Worm (Caenorhabditis elegans) whole organism, L2 larva: ENCODE results near the gene C53C11.5.

ENCODE experiments used
- C34F6.9 ChIP-seq: fragments of 150-350 bp; optimal IDR thresholded peaks from 2 replicates; lab custom pipeline; 2014; ENCODE audit warnings: missing biosample characterization, missing genetic modification characterization
- F13H6.1 ChIP-seq: sonication (generic microtip); optimal IDR thresholded peaks from 2 replicates; lab custom pipeline; 2016; ENCODE audit warnings: missing genetic modification characterization, missing compliant biosample characterization
- R02D3.7 ChIP-seq: fragments of 150-350 bp; optimal IDR thresholded peaks from 2 replicates; lab custom pipeline; 2014; ENCODE audit warnings: missing biosample characterization, missing genetic modification characterization
- Y55F3AM.14 ChIP-seq: fragments of 200-800 bp; sonication (Bioruptor generic); optimal IDR thresholded peaks from 2 replicates; lab custom pipeline; 2018; ENCODE audit warnings: mild to moderate bottlenecking, missing genetic modification characterization, missing compliant biosample characterization
- ZK546.5 ChIP-seq: sonication (generic microtip); optimal IDR thresholded peaks from 2 replicates; lab custom pipeline; 2017; ENCODE audit warnings: missing biosample characterization, missing genetic modification characterization
- alr-1 ChIP-seq: fragments of 150-350 bp; optimal IDR thresholded peaks from 2 replicates; lab custom pipeline; 2014; ENCODE audit warnings: missing biosample characterization, missing genetic modification characterization
- aly-2 ChIP-seq: fragments of 150-350 bp; optimal IDR thresholded peaks from 2 replicates; lab custom pipeline; 2014; ENCODE audit warnings: missing biosample characterization, missing genetic modification characterization
- ama-1 ChIP-seq: fragments of 150-350 bp; optimal IDR thresholded peaks from 2 replicates; lab custom pipeline; 2018; ENCODE audit warnings: inconsistent platforms
- ceh-82 ChIP-seq: fragments of 150-350 bp; optimal IDR thresholded peaks from 2 replicates; lab custom pipeline; 2014; ENCODE audit warnings: missing biosample characterization, missing genetic modification characterization
- crh-2 ChIP-seq: sonication (generic microtip); optimal IDR thresholded peaks from 2 replicates; lab custom pipeline; 2017; ENCODE audit warnings: missing biosample characterization, missing genetic modification characterization
- dmd-4 ChIP-seq: sonication (generic microtip); optimal IDR thresholded peaks from 2 replicates; lab custom pipeline; 2017; ENCODE audit warnings: missing biosample characterization, missing genetic modification characterization
- egl-27 ChIP-seq: sonication (generic microtip); optimal IDR thresholded peaks from 3 replicates; lab custom pipeline; 2017; ENCODE audit warnings: missing biosample characterization, missing genetic modification reagents, missing genetic modification characterization
- elt-1 ChIP-seq: fragments of 150-350 bp; optimal IDR thresholded peaks from 2 replicates; lab custom pipeline; 2014; ENCODE audit warnings: missing biosample characterization, missing genetic modification characterization
- fos-1 ChIP-seq: fragments of 150-350 bp; optimal IDR thresholded peaks from 2 replicates; lab custom pipeline; 2014; ENCODE audit warnings: missing biosample characterization, missing genetic modification characterization
- gmeb-1 ChIP-seq: fragments of 150-350 bp; optimal IDR thresholded peaks from 2 replicates; lab custom pipeline; 2014; ENCODE audit warnings: missing biosample characterization, missing genetic modification characterization
- lin-11 ChIP-seq: fragments of 150-350 bp; sonication (generic microtip); optimal IDR thresholded peaks from 2 replicates; lab custom pipeline; 2014; ENCODE audit warnings: missing biosample characterization, missing genetic modification characterization, inconsistent platforms, mixed read lengths
- lin-13 ChIP-seq: fragments of 150-350 bp; optimal IDR thresholded peaks from 2 replicates; lab custom pipeline; 2014; ENCODE audit warnings: missing biosample characterization, missing genetic modification reagents, missing genetic modification characterization
- lin-39 ChIP-seq: fragments of 150-350 bp; optimal IDR thresholded peaks from 2 replicates; lab custom pipeline; 2014; ENCODE audit warnings: missing biosample characterization, missing genetic modification reagents, missing genetic modification characterization
- lsy-2 ChIP-seq, 2 experiments: fragments of 150-350 bp in 1 of 2; sonication (generic microtip) in 1 of 2; optimal IDR thresholded peaks; 2 replicates each; lab custom pipeline; 2014 to 2017; ENCODE audit warnings: missing biosample characterization in 2 of 2, missing genetic modification characterization in 2 of 2
- mab-5 ChIP-seq: fragments of 150-350 bp; optimal IDR thresholded peaks from 2 replicates; lab custom pipeline; 2014; ENCODE audit warnings: missing biosample characterization, missing genetic modification characterization
- mbf-1 ChIP-seq: sonication (generic microtip); optimal IDR thresholded peaks from 2 replicates; lab custom pipeline; 2017; ENCODE audit warnings: missing biosample characterization, missing genetic modification characterization
- mdl-1 ChIP-seq, 2 experiments: fragments of 150-350 bp in 1 of 2; sonication (generic microtip) in 1 of 2; optimal IDR thresholded peaks; 2 replicates each; lab custom pipeline; 2017; ENCODE audit warnings: missing biosample characterization in 2 of 2, missing genetic modification characterization in 2 of 2
- nhr-11 ChIP-seq: fragments of 150-350 bp; optimal IDR thresholded peaks from 2 replicates; lab custom pipeline; 2014; ENCODE audit warnings: missing biosample characterization, missing genetic modification characterization
- nhr-12 ChIP-seq: fragments of 150-350 bp; optimal IDR thresholded peaks from 2 replicates; lab custom pipeline; 2014; ENCODE audit warnings: missing biosample characterization, missing genetic modification characterization
- nhr-129 ChIP-seq: fragments of 150-350 bp; optimal IDR thresholded peaks from 2 replicates; lab custom pipeline; 2014; ENCODE audit warnings: missing biosample characterization, missing genetic modification characterization
- nhr-237 ChIP-seq: fragments of 150-350 bp; optimal IDR thresholded peaks from 2 replicates; lab custom pipeline; 2014; ENCODE audit warnings: missing biosample characterization, missing genetic modification characterization
- nhr-25 ChIP-seq: fragments of 150-350 bp; sonication (generic microtip); optimal IDR thresholded peaks from 3 replicates; lab custom pipeline; 2014; ENCODE audit warnings: missing biosample characterization, missing genetic modification characterization
- nhr-6 ChIP-seq: fragments of 150-350 bp; optimal IDR thresholded peaks from 2 replicates; lab custom pipeline; 2014; ENCODE audit warnings: missing biosample characterization, missing genetic modification characterization
- nhr-77 ChIP-seq: fragments of 150-350 bp; optimal IDR thresholded peaks from 2 replicates; lab custom pipeline; 2014; ENCODE audit warnings: missing biosample characterization, missing genetic modification characterization
- peb-1 ChIP-seq: fragments of 150-350 bp; optimal IDR thresholded peaks from 2 replicates; lab custom pipeline; 2014; ENCODE audit warnings: missing biosample characterization, missing genetic modification characterization
- sem-4 ChIP-seq: fragments of 150-350 bp; optimal IDR thresholded peaks from 2 replicates; lab custom pipeline; 2014; ENCODE audit warnings: missing biosample characterization, missing genetic modification reagents, missing genetic modification characterization
- skn-1 ChIP-seq: sonication (generic microtip); optimal IDR thresholded peaks from 2 replicates; lab custom pipeline; 2017; ENCODE audit warnings: missing biosample characterization, missing genetic modification characterization
- sma-3 ChIP-seq: sonication (generic microtip); optimal IDR thresholded peaks from 2 replicates; lab custom pipeline; 2016; ENCODE audit warnings: missing genetic modification reagents, missing genetic modification characterization, missing compliant biosample characterization
- sma-9 ChIP-seq, 2 experiments: fragments of 150-350 bp in 1 of 2; sonication (generic microtip) in 1 of 2; optimal IDR thresholded peaks; 2 replicates each; lab custom pipeline; 2014 to 2016; ENCODE audit warnings: missing genetic modification characterization in 2 of 2, mild to moderate bottlenecking in 1 of 2, missing biosample characterization in 1 of 2, missing compliant biosample characterization in 1 of 2, missing genetic modification reagents in 1 of 2, moderate library complexity in 1 of 2
- unc-39 ChIP-seq: fragments of 150-350 bp; optimal IDR thresholded peaks from 2 replicates; lab custom pipeline; 2014; ENCODE audit warnings: missing biosample characterization, missing genetic modification characterization
- unc-55 ChIP-seq: fragments of 150-350 bp; sonication (generic microtip); optimal IDR thresholded peaks from 3 replicates; lab custom pipeline; 2014; ENCODE audit warnings: missing biosample characterization, missing genetic modification reagents, missing genetic modification characterization
- unc-62 ChIP-seq: fragments of 150-350 bp; optimal IDR thresholded peaks from 2 replicates; lab custom pipeline; 2014; ENCODE audit warnings: missing biosample characterization, missing genetic modification reagents, missing genetic modification characterization
- zag-1 ChIP-seq: fragments of 150-350 bp; optimal IDR thresholded peaks from 2 replicates; lab custom pipeline; 2014; ENCODE audit warnings: missing biosample characterization, missing genetic modification characterization
- ztf-4 ChIP-seq: fragments of 150-350 bp; optimal IDR thresholded peaks from 2 replicates; lab custom pipeline; 2014; ENCODE audit warnings: missing biosample characterization, missing genetic modification characterization

Gene C53C11.5

DNA sequence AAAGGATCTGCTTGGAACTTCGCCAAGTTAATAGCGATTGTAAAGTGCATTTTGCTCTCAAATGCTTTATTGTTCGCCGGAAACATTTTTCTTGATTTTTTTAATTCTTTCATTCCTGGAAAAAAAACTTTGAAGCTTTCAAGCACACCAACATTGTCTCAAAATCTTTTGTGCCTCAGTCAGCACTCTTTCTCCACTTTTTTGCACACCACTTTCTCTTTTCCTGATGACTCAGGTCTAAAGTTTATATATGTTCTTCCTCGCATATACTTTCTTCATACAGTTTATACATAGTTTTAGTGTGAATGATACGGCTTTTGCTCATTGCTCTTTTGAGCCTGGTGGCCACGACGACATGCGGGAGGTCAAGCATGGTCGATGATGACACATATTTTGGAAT lies at the start of gene C53C11.5:
C53C11.5 (plus strand) TSS at position 301 of the 400 bp plus-strand sequence.
- TF ChIP-seq sem-4 (tag; lab: Kevin White, UChicago) (no peak), nhr-12 (tag; lab: Kevin White, UChicago) (no peak), aly-2 (tag; lab: Kevin White, UChicago) (no peak), mdl-1 (tag; optimal IDR thresholded peaks at IDR 0.05; lab: Kevin White, UChicago) (no peak), crh-2 (tag; lab: Kevin White, UChicago) (no peak), lin-11 (no peak), mbf-1 (tag; lab: Kevin White, UChicago) (no peak), fos-1 (tag; lab: Kevin White, UChicago) (no peak), egl-27 (no peak), lin-13 (GFP tag; lab: Kevin White, UChicago) (no peak), sma-3 (GFP tag; lab: Kevin White, UChicago) (no peak), lin-39 (tag; lab: Kevin White, UChicago) (no peak), skn-1 (no peak), nhr-237 (tag; lab: Kevin White, UChicago) (no peak), unc-39 (no peak)

ce11 chrX:17288378-17288777 lies 45.5 kb upstream of the C53C11.5 start:
- no peak for TF ChIP-seq elt-1 (tag; lab: Kevin White, UChicago)
- TF ChIP-seq alr-1: no peak
- no peak for TF ChIP-seq C34F6.9
- no peak for TF ChIP-seq nhr-77 (tag; lab: Kevin White, UChicago)
- no peak for TF ChIP-seq zag-1 (tag; lab: Kevin White, UChicago)
- TF ChIP-seq lin-11: no peak
- no peak for TF ChIP-seq R02D3.7 (tag; lab: Kevin White, UChicago)
- TF ChIP-seq Y55F3AM.14 (GFP tag; lab: Kevin White, UChicago): no peak
- no peak for TF ChIP-seq sem-4 (tag; lab: Kevin White, UChicago)
- TF ChIP-seq unc-62 (GFP tag; lab: Kevin White, UChicago): no peak
- no peak for TF ChIP-seq skn-1
- TF ChIP-seq ama-1 (lab: Kevin White, UChicago): no peak
- no peak for TF ChIP-seq lin-13 (GFP tag; lab: Kevin White, UChicago)
- no peak for TF ChIP-seq unc-55 (GFP tag; lab: Kevin White, UChicago)
- no peak for TF ChIP-seq dmd-4 (tag; lab: Kevin White, UChicago)
- TF ChIP-seq sma-9 (GFP tag; optimal IDR thresholded peaks at IDR 0.05; lab: Kevin White, UChicago): no peak
- no peak for TF ChIP-seq sma-9 (tag; optimal IDR thresholded peaks at IDR 0.05; lab: Kevin White, UChicago)
- TF ChIP-seq nhr-11 (tag; lab: Kevin White, UChicago): no peak
- TF ChIP-seq unc-39: no peak
- TF ChIP-seq nhr-237 (tag; lab: Kevin White, UChicago): no peak

DNA sequence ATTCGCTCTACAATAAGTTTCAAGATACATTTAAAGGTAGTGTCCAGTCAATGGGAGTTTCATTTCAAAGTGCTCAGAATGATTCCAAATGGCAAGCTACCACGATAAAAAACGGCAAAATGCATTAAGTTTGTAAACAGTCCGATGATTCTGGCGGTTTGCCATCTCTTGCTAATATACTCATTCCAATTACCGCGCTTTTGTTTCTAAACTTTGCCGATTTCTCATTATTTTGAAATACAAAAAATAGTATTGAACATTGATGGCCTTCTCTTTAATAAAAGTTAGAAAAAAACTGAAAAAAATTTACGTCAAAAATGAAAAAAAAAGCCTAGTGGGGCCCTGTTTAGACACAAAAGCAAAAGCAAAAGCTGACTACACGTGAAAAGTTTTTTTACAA lies 39.8 kb upstream of the C53C11.5 start:
- TF ChIP-seq nhr-6 (tag; lab: Kevin White, UChicago): no peak
- TF ChIP-seq unc-62 (GFP tag; lab: Kevin White, UChicago): no peak
- no peak for TF ChIP-seq skn-1
- no peak for TF ChIP-seq ztf-4 (tag; lab: Kevin White, UChicago)
- no peak for TF ChIP-seq mdl-1 (tag; optimal IDR thresholded peaks at IDR 0.05; lab: Kevin White, UChicago)
- no peak for TF ChIP-seq mbf-1 (tag; lab: Kevin White, UChicago)
- TF ChIP-seq ama-1 (lab: Kevin White, UChicago): no peak
- TF ChIP-seq F13H6.1: no peak
- no peak for TF ChIP-seq nhr-11 (tag; lab: Kevin White, UChicago)
- no peak for TF ChIP-seq alr-1
- TF ChIP-seq nhr-129 (tag; lab: Kevin White, UChicago): no peak
- no peak for TF ChIP-seq zag-1 (tag; lab: Kevin White, UChicago)
- TF ChIP-seq mab-5: no peak
- TF ChIP-seq aly-2 (tag; lab: Kevin White, UChicago): no peak
- TF ChIP-seq nhr-25 (tag; lab: Kevin White, UChicago): no peak
- no peak for TF ChIP-seq ceh-82 (tag; lab: Kevin White, UChicago)

DNA sequence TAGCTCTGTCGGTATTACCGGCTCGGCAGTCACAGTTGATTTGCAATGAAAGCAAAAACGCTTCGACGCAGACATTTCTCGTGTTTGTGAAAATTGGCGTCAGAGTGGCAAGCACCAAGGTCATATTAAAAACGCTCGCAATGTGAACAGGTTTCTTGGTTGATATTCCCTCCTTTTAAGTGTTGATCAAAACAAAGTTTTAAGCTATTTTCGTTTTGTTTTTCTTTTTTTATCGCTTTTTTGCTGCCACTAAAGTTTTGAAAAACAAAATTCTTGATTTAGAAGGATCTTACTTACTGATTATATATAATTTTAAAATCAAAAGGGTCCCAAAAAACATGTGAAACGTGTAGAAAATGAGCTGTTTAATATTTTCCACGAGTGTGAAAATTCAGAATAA lies 39.1 kb upstream of the C53C11.5 start, which contains the start of gene C33E10.8:
C33E10.8 (minus strand) TSS at position 101 of the 400 bp plus-strand sequence.
- TF ChIP-seq skn-1 (no peak), peb-1 (tag; lab: Kevin White, UChicago) (no peak), nhr-25 (tag; lab: Kevin White, UChicago) (no peak), ZK546.5 (tag; lab: Kevin White, UChicago) (no peak), lsy-2 (tag; optimal IDR thresholded peaks at IDR 0.05; lab: Kevin White, UChicago) (no peak), alr-1 (no peak), gmeb-1 (no peak), ztf-4 (tag; lab: Kevin White, UChicago) (no peak), lin-13 (GFP tag; lab: Kevin White, UChicago) (no peak)
